Fruit fly (Drosophila melanogaster) whole organism, pupa: Measurements from ENCODE around the gene Zw10.

ENCODE experiments used
- CG10348 ChIP-seq: fragments of 200-800 bp; sonication (Bioruptor generic); IDR thresholded peaks from 2 replicates; pipeline ENCODE4 v1.3.6; 2022; ENCODE audit warnings: missing biosample characterization, missing genetic modification characterization
- CG12605 ChIP-seq: fragments of 200-800 bp; sonication (Bioruptor generic); IDR thresholded peaks from 2 replicates; pipeline ENCODE4 v1.3.6; 2022; ENCODE audit warnings: missing biosample characterization, missing genetic modification characterization
- CG15710 ChIP-seq: fragments of 200-800 bp; sonication (Bioruptor generic); optimal IDR thresholded peaks from 2 replicates; lab custom pipeline; 2018; ENCODE audit warnings: missing biosample characterization, mild to moderate bottlenecking, missing genetic modification characterization, moderate library complexity
- CG17806 ChIP-seq: fragments of 200-800 bp; sonication (Bioruptor generic); optimal IDR thresholded peaks from 2 replicates; lab custom pipeline; 2018; ENCODE audit warnings: missing biosample characterization, mild to moderate bottlenecking, missing genetic modification characterization, moderate library complexity
- CG32121 ChIP-seq: fragments of 200-800 bp; sonication (Bioruptor generic); IDR thresholded peaks from 2 replicates; pipeline ENCODE4 v1.3.6; 2022; ENCODE audit warnings: missing biosample characterization, missing genetic modification characterization
- CG34367 ChIP-seq: fragments of 200-800 bp; sonication (Bioruptor generic); optimal IDR thresholded peaks from 2 replicates; lab custom pipeline; 2018; ENCODE audit warnings: missing biosample characterization, mild to moderate bottlenecking, missing genetic modification characterization
- EcR ChIP-seq: fragments of 200-800 bp; sonication (Bioruptor generic); optimal IDR thresholded peaks from 3 replicates; lab custom pipeline; 2019; ENCODE audit warnings: missing biosample characterization, missing genetic modification characterization, mild to moderate bottlenecking, moderate library complexity, missing genetic modification reagents
- Pif1A ChIP-seq: fragments of 200-800 bp; sonication (Bioruptor generic); optimal IDR thresholded peaks from 3 replicates; lab custom pipeline; 2016; ENCODE audit warnings: missing biosample characterization, missing genetic modification characterization
- Snoo ChIP-seq: fragments of 200-800 bp; sonication (Bioruptor generic); optimal IDR thresholded peaks from 3 replicates; lab custom pipeline; 2017; ENCODE audit warnings: missing biosample characterization, mild to moderate bottlenecking, missing genetic modification characterization, inconsistent platforms
- gl ChIP-seq: fragments of 200-800 bp; sonication (Bioruptor generic); optimal IDR thresholded peaks from 2 replicates; lab custom pipeline; 2018; ENCODE audit warnings: missing biosample characterization, mild to moderate bottlenecking, missing genetic modification characterization

DNA sequence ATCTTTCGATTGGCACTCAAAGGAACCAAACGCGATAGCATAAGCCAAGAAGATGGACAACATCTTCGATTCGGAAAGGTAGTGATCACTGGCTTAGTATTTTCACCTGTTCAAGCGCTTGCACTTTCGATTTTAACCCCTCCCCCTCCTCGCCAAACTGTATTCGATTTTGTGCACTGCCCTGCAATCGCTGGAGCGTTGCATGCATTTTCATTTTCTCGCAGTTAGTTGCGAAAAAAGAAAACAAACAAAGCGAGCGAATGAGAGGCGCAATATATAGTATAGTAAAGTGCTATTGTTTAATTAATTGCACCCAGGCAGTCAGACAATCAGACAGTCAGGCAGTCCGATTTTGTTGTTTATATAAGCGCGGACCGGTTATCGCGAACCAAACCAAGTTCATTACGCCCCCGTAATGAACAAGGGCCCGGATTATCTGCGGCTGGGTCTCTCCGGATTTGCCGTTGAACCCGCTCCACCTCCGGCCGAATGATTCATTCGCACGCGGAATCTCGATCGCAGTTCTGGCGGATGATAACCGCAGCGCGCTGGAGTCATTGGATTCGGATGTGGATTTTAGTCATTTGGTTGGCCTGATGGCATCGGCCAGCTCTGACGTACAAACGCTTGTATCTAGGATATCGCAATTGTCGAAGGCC lies 10.8 kb upstream of the Zw10 start:
- no peak for TF ChIP-seq CG15710 (tag; lab: Kevin White, UChicago)
- TF ChIP-seq Snoo (tag; lab: Kevin White, UChicago) = no peak
- TF ChIP-seq CG12605 (GFP tag; lab: Robert Waterston, UW) = no peak
- TF ChIP-seq gl (tag; lab: Kevin White, UChicago) = no peak
- no peak for TF ChIP-seq CG32121 (GFP tag; lab: Robert Waterston, UW)
- no peak for TF ChIP-seq CG17806
- TF ChIP-seq Pif1A (GFP tag; lab: Kevin White, UChicago) = no peak
- no peak for TF ChIP-seq CG10348 (GFP tag; lab: Robert Waterston, UW)
- TF ChIP-seq CG34367 (tag; lab: Kevin White, UChicago) = no peak
- peak; percentile 96 for TF ChIP-seq EcR
